Fruit fly (Drosophila melanogaster): ENCODE measurements around the gene CG17186.

The CG17186 gene

dm6 chr3R:19909541-19910182 lies 32.3 kb upstream of the CG17186 start:
- TF ChIP-seq mirr (GFP tag; optimal IDR thresholded peaks at IDR 0.05) (peak; percentile 4), Nf-YA (GFP tag; IDR thresholded peaks at IDR 0.05) (0 out of 2 replicates have a peak, but pooled peaks have one; percentile 7), MTF-1 (GFP tag; optimal IDR thresholded peaks at IDR 0.05; ENCODE audit: borderline replicate concordance) (no peak), CG16779 (GFP tag; IDR thresholded peaks at IDR 0.05) (no peak), Med (GFP tag) (peak; percentile 22), CG1603 (tag; optimal IDR thresholded peaks at IDR 0.05) (no peak), chinmo (GFP tag; IDR thresholded peaks at IDR 0.05; ENCODE audit: partially characterized antibody) (0 out of 4 replicates have a peak, but pooled peaks have one; percentile 13), Opbp (GFP tag; IDR thresholded peaks at IDR 0.05; ENCODE audit: partially characterized antibody) (peak; percentile 11; the same call in 1 of the 3 replicates), exex (tag; optimal IDR thresholded peaks at IDR 0.05) (peak; percentile 73), ci (GFP tag; IDR thresholded peaks at IDR 0.05) (peak; percentile 63; the same call in 1 of the 3 replicates), Elba2 (GFP tag; optimal IDR thresholded peaks at IDR 0.05) (peak; percentile 76), nom (GFP tag; optimal IDR thresholded peaks at IDR 0.05) (no peak), sd (tag; optimal IDR thresholded peaks at IDR 0.05) (peak; percentile 76), Rfx (GFP tag; IDR thresholded peaks at IDR 0.05) (0 out of 2 replicates have a peak, but pooled peaks have one; percentile 17)

- TF ChIP-seq croc (GFP tag; conservative IDR thresholded peaks at IDR 0.05) (peak; percentile 56), da (GFP tag; optimal IDR thresholded peaks at IDR 0.05) (peak; percentile 58), CG6813 (GFP tag; optimal IDR thresholded peaks at IDR 0.05) (peak; percentile 83), CG12104 (GFP tag; optimal IDR thresholded peaks at IDR 0.05) (peak; percentile 67), Rx (GFP tag; IDR thresholded peaks at IDR 0.05) (peak; percentile 81), Nf-YC (tag; optimal IDR thresholded peaks at IDR 0.05) (no peak), sim (GFP tag; IDR thresholded peaks at IDR 0.05) (peak; percentile 60; the same call in 1 of the 2 replicates), CG12219 (GFP tag; optimal IDR thresholded peaks at IDR 0.05) (peak; percentile 87), Nf-YA (GFP tag; IDR thresholded peaks at IDR 0.05) (peak; percentile 61), gce (GFP tag; IDR thresholded peaks at IDR 0.05) (peak; percentile 88; the same call in 2 of the 3 replicates), Bdp1 (GFP tag; optimal IDR thresholded peaks at IDR 0.05) (peak; percentile 73), CG11560 (tag; IDR thresholded peaks at IDR 0.05) (peak; percentile 60; the same call in 2 of the 3 replicates), GATAe (GFP tag; conservative IDR thresholded peaks at IDR 0.05) (peak; percentile 38; the same call in 1 of the 2 replicates), HLH54F (GFP tag; optimal IDR thresholded peaks at IDR 0.05) (peak; percentile 80), CG9215 (GFP tag; IDR thresholded peaks at IDR 0.05) (peak; percentile 39; the same call in 1 of the 2 replicates), usp (GFP tag; optimal IDR thresholded peaks at IDR 0.05) (no peak), Trl (optimal IDR thresholded peaks at IDR 0.05) (no peak), Trl (GFP tag; optimal IDR thresholded peaks at IDR 0.05) (peak; percentile 54), tgo (GFP tag; IDR thresholded peaks at IDR 0.05) (peak; percentile 86), chinmo (GFP tag; IDR thresholded peaks at IDR 0.05; ENCODE audit: partially characterized antibody) (0 out of 4 replicates have a peak, but pooled peaks have one; percentile 10), CG13287 (GFP tag; IDR thresholded peaks at IDR 0.05; ENCODE audit: partially characterized antibody) (peak; percentile 28; the same call in 1 of the 2 replicates), Lhr (GFP tag; optimal IDR thresholded peaks at IDR 0.05) (no peak), CG3995 (GFP tag; optimal IDR thresholded peaks at IDR 0.05) (peak; percentile 29), Mrtf (GFP tag; IDR thresholded peaks at IDR 0.05) (peak; percentile 82), Hr51 (GFP tag; optimal IDR thresholded peaks at IDR 0.05) (peak; percentile 70 to 87), Stat92E (GFP tag; optimal IDR thresholded peaks at IDR 0.05) (no peak), CG9932 (GFP tag; IDR thresholded peaks at IDR 0.05) (peak; percentile 76), cato (GFP tag; optimal IDR thresholded peaks at IDR 0.05; ENCODE audit: borderline replicate concordance) (peak; percentile 69), Sin3A (optimal IDR thresholded peaks at IDR 0.05) (no peak), eve (GFP tag; optimal IDR thresholded peaks at IDR 0.05) (no peak), shn (GFP tag; optimal IDR thresholded peaks at IDR 0.05) (peak; percentile 78), Drgx (GFP tag; IDR thresholded peaks at IDR 0.05) (peak; percentile 77), CG6272 (GFP tag; IDR thresholded peaks at IDR 0.05) (peak; percentile 58; the same call in 1 of the 2 replicates), row (GFP tag; IDR thresholded peaks at IDR 0.05) (peak; percentile 88), nom (GFP tag; optimal IDR thresholded peaks at IDR 0.05) (peak; percentile 10), stwl (tag; optimal IDR thresholded peaks at IDR 0.05) (no peak), exex (tag; optimal IDR thresholded peaks at IDR 0.05) (peak; percentile 87)
Observed at dm6 chr3R:19908863-19909343, 31.6 kb upstream of the CG17186 start.

Measured in whole organism, embryonic.